Worm (Caenorhabditis elegans): ENCODE data around the gene C15F1.8.
"Not testable (repeated sequence)": the region's sequence is repeated elsewhere in the genome, so short reads cannot be mapped to it uniquely, and the experiment has no call there.

DNA sequence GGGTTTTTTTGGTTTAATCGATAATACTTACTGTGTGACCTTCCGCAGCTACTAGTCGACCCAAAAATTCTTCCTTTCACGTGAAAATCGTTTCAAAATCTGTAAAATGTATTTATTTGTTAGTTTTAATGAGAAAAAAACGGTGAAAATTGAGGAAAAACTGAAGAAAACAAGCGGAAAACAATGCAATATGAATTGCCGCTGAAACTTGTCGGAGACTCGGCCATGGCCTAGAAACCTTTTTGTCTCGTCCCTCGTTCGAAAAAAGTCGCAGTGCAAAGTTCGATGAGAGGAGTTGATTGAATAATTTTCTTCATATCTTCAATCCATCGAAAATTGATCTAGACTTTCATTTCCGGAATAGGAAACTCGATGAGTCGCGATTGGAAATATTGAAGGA lies at the start of gene C15F1.8:
- TF ChIP-seq nhr-237, ztf-11 (tag; optimal IDR thresholded peaks at IDR 0.05): not testable (repeated sequence)
